Fruit fly (Drosophila melanogaster): ENCODE data around the gene HP6.

Gene HP6

dm6 chr2L:4591842-4592241, 13.8 kb upstream of the HP6 start (continued):
- no peak for TF ChIP-seq OdsH (GFP tag; optimal IDR thresholded peaks at IDR 0.05)
- TF ChIP-seq CG6854 (GFP tag; optimal IDR thresholded peaks at IDR 0.05) = peak; percentile 19
- TF ChIP-seq CG11294 (GFP tag; IDR thresholded peaks at IDR 0.05) = no peak

- TF ChIP-seq topi (GFP tag; optimal IDR thresholded peaks at IDR 0.05) = peak; percentile 27
- peak; percentile 50 for TF ChIP-seq Met (GFP tag; optimal IDR thresholded peaks at IDR 0.05)
- no peak for TF ChIP-seq fd85E (GFP tag; optimal IDR thresholded peaks at IDR 0.05)
- peak; percentile 32 for TF ChIP-seq esn (GFP tag; optimal IDR thresholded peaks at IDR 0.05)
- peak; percentile 77 for TF ChIP-seq svp (GFP tag)
- peak; percentile 62 for TF ChIP-seq Eip78C (GFP tag)
- peak; percentile 57 for TF ChIP-seq Eip75B (GFP tag; optimal IDR thresholded peaks at IDR 0.05)
- no peak for TF ChIP-seq fkh (GFP tag; optimal IDR thresholded peaks at IDR 0.05)
- TF ChIP-seq vri (GFP tag; optimal IDR thresholded peaks at IDR 0.05) = peak; percentile 45
- peak; percentile 67 for TF ChIP-seq Sox102F (GFP tag; optimal IDR thresholded peaks at IDR 0.05)
- no peak for TF ChIP-seq CG3919 (GFP tag; optimal IDR thresholded peaks at IDR 0.05)
- TF ChIP-seq Blimp-1 (GFP tag; optimal IDR thresholded peaks at IDR 0.05) = peak; percentile 100
- peak; percentile 86 for TF ChIP-seq CG6854 (GFP tag; optimal IDR thresholded peaks at IDR 0.05)
- TF ChIP-seq Smox (GFP tag; optimal IDR thresholded peaks at IDR 0.05) = peak; percentile 20
These were observed 10.8 kb upstream of the HP6 start for dm6 chr2L:4588797-4589196.

- TF ChIP-seq CG6792 (GFP tag; optimal IDR thresholded peaks at IDR 0.05) (peak; percentile 74), CG1621 (tag; optimal IDR thresholded peaks at IDR 0.05) (peak; percentile 81), CG10669 (GFP tag; optimal IDR thresholded peaks at IDR 0.05) (peak; percentile 83), Smox (GFP tag; optimal IDR thresholded peaks at IDR 0.05) (peak; percentile 63), CG7368 (GFP tag; optimal IDR thresholded peaks at IDR 0.05) (peak; percentile 66), Hr39 (GFP tag; optimal IDR thresholded peaks at IDR 0.05) (peak; percentile 75), ss (GFP tag; optimal IDR thresholded peaks at IDR 0.05) (peak; percentile 62 to 74), net (GFP tag; optimal IDR thresholded peaks at IDR 0.05) (peak; percentile 88), CG8119 (GFP tag; IDR thresholded peaks at IDR 0.05) (peak; percentile 96), CG4318 (GFP tag; optimal IDR thresholded peaks at IDR 0.05) (peak; percentile 91), cyc (GFP tag; optimal IDR thresholded peaks at IDR 0.05) (peak; percentile 74), Sox14 (GFP tag; optimal IDR thresholded peaks at IDR 0.05) (peak; percentile 91), pdm3 (GFP tag; optimal IDR thresholded peaks at IDR 0.05) (peak; percentile 89), fkh (GFP tag; optimal IDR thresholded peaks at IDR 0.05) (no peak), OdsH (GFP tag; optimal IDR thresholded peaks at IDR 0.05) (peak; percentile 87), eg (GFP tag; IDR thresholded peaks at IDR 0.05) (peak; percentile 96), Blimp-1 (GFP tag; optimal IDR thresholded peaks at IDR 0.05) (no peak), CG8319 (GFP tag; optimal IDR thresholded peaks at IDR 0.05) (peak; percentile 23), CG6854 (GFP tag; optimal IDR thresholded peaks at IDR 0.05) (no peak), Ets96B (tag; optimal IDR thresholded peaks at IDR 0.05) (peak; percentile 88), Eip93F (GFP tag; optimal IDR thresholded peaks at IDR 0.05) (no peak), Hr4 (GFP tag; optimal IDR thresholded peaks at IDR 0.05) (peak; percentile 97), Sox15 (GFP tag; optimal IDR thresholded peaks at IDR 0.05) (peak; percentile 29), vri (GFP tag; optimal IDR thresholded peaks at IDR 0.05) (peak; percentile 50), CG6163 (GFP tag; IDR thresholded peaks at IDR 0.05) (peak; percentile 96), CG32006 (GFP tag; optimal IDR thresholded peaks at IDR 0.05) (peak; percentile 96), achi (GFP tag; optimal IDR thresholded peaks at IDR 0.05) (peak; percentile 84), CG15336 (GFP tag; IDR thresholded peaks at IDR 0.05) (peak; percentile 95), esn (GFP tag; optimal IDR thresholded peaks at IDR 0.05) (peak; percentile 73), CG11762 (GFP tag; optimal IDR thresholded peaks at IDR 0.05; ENCODE audit: insufficient read depth) (peak; percentile 80), CG6276 (GFP tag; optimal IDR thresholded peaks at IDR 0.05) (peak; percentile 88), svp (GFP tag) (peak; percentile 89), lz (GFP tag; optimal IDR thresholded peaks at IDR 0.05) (peak; percentile 77), dac (GFP tag; optimal IDR thresholded peaks at IDR 0.05) (peak; percentile 85), CG6808 (GFP tag; optimal IDR thresholded peaks at IDR 0.05) (peak; percentile 84), CG9139 (GFP tag; optimal IDR thresholded peaks at IDR 0.05) (peak; percentile 41), spab (GFP tag; optimal IDR thresholded peaks at IDR 0.05) (peak; percentile 82), fd59A (GFP tag; optimal IDR thresholded peaks at IDR 0.05) (peak; percentile 86), Gug (GFP tag; IDR thresholded peaks at IDR 0.05) (peak; percentile 87), CG8632 (GFP tag; optimal IDR thresholded peaks at IDR 0.05) (peak; percentile 63)
These were observed 5.3 kb upstream of the HP6 start for dm6 chr2L:4583306-4583705.

All from whole organism, prepupa.